Worm (Caenorhabditis elegans): ENCODE data around the gene sphr-1.

sphr-1 gene

ce11 chrV:9152339-9152738 lies 39.1 kb upstream of the sphr-1 start:
- TF ChIP-seq unc-62 (GFP tag; optimal IDR thresholded peaks at IDR 0.05) (no peak), ham-2 (GFP tag; optimal IDR thresholded peaks at IDR 0.05) (no peak), M03D4.4 (tag; optimal IDR thresholded peaks at IDR 0.05) (no peak), ztf-11 (tag; optimal IDR thresholded peaks at IDR 0.05) (no peak), nhr-12 (tag; optimal IDR thresholded peaks at IDR 0.05) (no peak), hlh-1 (tag; optimal IDR thresholded peaks at IDR 0.05) (no peak), lsy-2 (tag; optimal IDR thresholded peaks at IDR 0.05) (no peak), ceh-43 (GFP tag; optimal IDR thresholded peaks at IDR 0.05) (no peak), pha-4 (tag; optimal IDR thresholded peaks at IDR 0.05) (no peak), nhr-2 (tag; optimal IDR thresholded peaks at IDR 0.05) (no peak), nhr-237 (tag; optimal IDR thresholded peaks at IDR 0.05) (no peak), ces-1 (GFP tag; optimal IDR thresholded peaks at IDR 0.05) (no peak), mab-5 (tag; optimal IDR thresholded peaks at IDR 0.05) (no peak), sem-2 (GFP tag; optimal IDR thresholded peaks at IDR 0.05) (no peak)

DNA sequence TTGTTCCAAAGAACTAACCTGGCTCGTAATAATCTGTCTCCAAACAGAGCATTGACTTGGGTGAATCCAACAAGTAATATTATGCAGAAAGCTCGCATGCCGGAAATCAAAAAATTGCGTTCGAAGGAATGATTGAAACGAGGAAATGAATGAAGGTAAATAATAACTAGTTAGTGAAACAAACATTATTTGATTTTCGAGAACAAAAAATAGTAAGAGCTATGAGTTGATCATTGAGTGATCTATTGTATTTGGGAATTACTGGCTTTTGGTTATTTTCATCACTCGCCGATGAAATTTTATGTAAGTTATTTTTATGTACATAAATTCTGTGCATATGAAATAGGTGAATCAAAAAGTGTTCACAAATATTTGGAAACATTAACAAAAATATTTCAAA lies 36.6 kb upstream of the sphr-1 start, which contains the start of gene B0222.5:
Gene B0222.5, minus strand, starts transcription at position 101 of the 400 bp plus-strand sequence.
- TF ChIP-seq tbx-8 (GFP tag; optimal IDR thresholded peaks at IDR 0.05) (no peak), cnd-1 (tag; optimal IDR thresholded peaks at IDR 0.05) (no peak), ceh-39 (tag; optimal IDR thresholded peaks at IDR 0.05) (no peak), elt-3 (tag; optimal IDR thresholded peaks at IDR 0.05) (no peak), nhr-237 (tag; optimal IDR thresholded peaks at IDR 0.05) (no peak), unc-39 (tag; optimal IDR thresholded peaks at IDR 0.05) (no peak), M03D4.4 (tag; optimal IDR thresholded peaks at IDR 0.05) (no peak), mab-5 (tag; optimal IDR thresholded peaks at IDR 0.05) (no peak), ham-2 (GFP tag; optimal IDR thresholded peaks at IDR 0.05) (no peak), sem-2 (GFP tag; optimal IDR thresholded peaks at IDR 0.05) (no peak), ceh-83 (GFP tag; optimal IDR thresholded peaks at IDR 0.05) (no peak), drap-1 (GFP tag; optimal IDR thresholded peaks at IDR 0.05) (no peak), elt-1 (tag; optimal IDR thresholded peaks at IDR 0.05; ENCODE audit: borderline replicate concordance, insufficient read depth) (no peak), bed-3 (GFP tag; optimal IDR thresholded peaks at IDR 0.05) (no peak), lin-32 (GFP tag; optimal IDR thresholded peaks at IDR 0.05) (no peak), snpc-4 (tag; optimal IDR thresholded peaks at IDR 0.05) (no peak), unc-120 (tag; optimal IDR thresholded peaks at IDR 0.05; ENCODE audit: poor library complexity, severe bottlenecking) (no peak), unc-62 (GFP tag; optimal IDR thresholded peaks at IDR 0.05) (no peak), sptf-1 (tag; optimal IDR thresholded peaks at IDR 0.05) (no peak)

- TF ChIP-seq drap-1 (GFP tag; optimal IDR thresholded peaks at IDR 0.05) (no peak), ces-1 (GFP tag; optimal IDR thresholded peaks at IDR 0.05) (no peak), flh-1 (GFP tag; optimal IDR thresholded peaks at IDR 0.05) (no peak), tbx-8 (GFP tag; optimal IDR thresholded peaks at IDR 0.05) (no peak), elt-1 (tag; optimal IDR thresholded peaks at IDR 0.05; ENCODE audit: borderline replicate concordance, insufficient read depth) (no peak), hlh-1 (tag; optimal IDR thresholded peaks at IDR 0.05) (no peak), lin-32 (GFP tag; optimal IDR thresholded peaks at IDR 0.05) (no peak), lsy-2 (tag; optimal IDR thresholded peaks at IDR 0.05) (no peak), mep-1 (tag; optimal IDR thresholded peaks at IDR 0.05) (no peak), cnd-1 (tag; optimal IDR thresholded peaks at IDR 0.05) (no peak), zip-8 (tag; optimal IDR thresholded peaks at IDR 0.05) (no peak), mls-2 (tag; optimal IDR thresholded peaks at IDR 0.05) (no peak), bed-3 (GFP tag; optimal IDR thresholded peaks at IDR 0.05) (no peak), ztf-11 (tag; optimal IDR thresholded peaks at IDR 0.05) (no peak), elt-3 (tag; optimal IDR thresholded peaks at IDR 0.05) (no peak), sptf-1 (tag; optimal IDR thresholded peaks at IDR 0.05) (no peak), nhr-28 (tag; optimal IDR thresholded peaks at IDR 0.05) (no peak), nhr-12 (tag; optimal IDR thresholded peaks at IDR 0.05) (no peak), pha-4 (tag; optimal IDR thresholded peaks at IDR 0.05) (no peak)
Measured at ce11 chrV:9155616-9156015, 35.8 kb upstream of the sphr-1 start.

ce11 chrV:9156679-9157078 lies 34.7 kb upstream of the sphr-1 start, which contains the start of gene B0222.15:
Gene B0222.15, minus strand, starts transcription at chrV:9156779.
- TF ChIP-seq sem-2 (GFP tag; optimal IDR thresholded peaks at IDR 0.05) (no peak), bed-3 (GFP tag; optimal IDR thresholded peaks at IDR 0.05) (no peak), nhr-28 (tag; optimal IDR thresholded peaks at IDR 0.05) (no peak), nhr-12 (tag; optimal IDR thresholded peaks at IDR 0.05) (no peak), unc-120 (tag; optimal IDR thresholded peaks at IDR 0.05; ENCODE audit: poor library complexity, severe bottlenecking) (no peak), elt-3 (tag; optimal IDR thresholded peaks at IDR 0.05) (no peak), snpc-4 (tag; optimal IDR thresholded peaks at IDR 0.05) (no peak), mab-5 (tag; optimal IDR thresholded peaks at IDR 0.05) (no peak), nhr-76 (tag; optimal IDR thresholded peaks at IDR 0.05) (no peak), mls-2 (tag; optimal IDR thresholded peaks at IDR 0.05) (no peak), unc-62 (GFP tag; optimal IDR thresholded peaks at IDR 0.05) (no peak), ceh-83 (GFP tag; optimal IDR thresholded peaks at IDR 0.05) (no peak), lin-32 (GFP tag; optimal IDR thresholded peaks at IDR 0.05) (no peak), tbx-8 (GFP tag; optimal IDR thresholded peaks at IDR 0.05) (no peak)

All from whole organism, mixed stage, embryonic.